Fruit fly (Drosophila melanogaster): ENCODE measurements around the gene His2Av.

His2Av gene

DNA sequence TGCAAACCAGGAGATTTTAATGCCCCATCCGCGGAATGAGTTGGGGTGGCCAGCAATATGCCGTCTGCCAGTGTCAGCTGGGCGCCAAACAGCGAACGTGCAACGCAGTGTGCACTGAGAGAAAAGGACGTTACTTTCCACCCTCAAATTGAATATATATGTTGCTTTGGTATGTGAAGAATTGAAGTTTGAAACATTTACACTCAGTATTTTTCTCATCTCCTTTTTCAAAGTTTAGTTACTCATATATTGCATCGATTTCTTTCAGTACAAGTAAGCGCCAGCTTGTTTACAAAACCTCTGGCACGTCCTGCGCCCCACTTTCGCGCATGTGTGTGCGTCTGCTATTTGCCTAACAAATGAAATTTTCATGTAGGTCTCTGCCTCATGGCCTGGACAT, 7.5 kb upstream of the His2Av start (continued):
- TF ChIP-seq org-1 (GFP tag; optimal IDR thresholded peaks at IDR 0.05): peak; percentile 21
- no peak for TF ChIP-seq oc (tag; optimal IDR thresholded peaks at IDR 0.05)
- TF ChIP-seq Dip2 (GFP tag; IDR thresholded peaks at IDR 0.05): no peak
- TF ChIP-seq odd (GFP tag; optimal IDR thresholded peaks at IDR 0.05): no peak
- no peak for TF ChIP-seq Dip3 (GFP tag; optimal IDR thresholded peaks at IDR 0.05)
- peak; percentile 67 for TF ChIP-seq pum (GFP tag; optimal IDR thresholded peaks at IDR 0.05)
- peak; percentile 65 for TF ChIP-seq gro (GFP tag; optimal IDR thresholded peaks at IDR 0.05)
- peak; percentile 80 for TF ChIP-seq sisA (GFP tag; IDR thresholded peaks at IDR 0.05)
- no peak for TF ChIP-seq gfzf (GFP tag; optimal IDR thresholded peaks at IDR 0.05)
- no peak for TF ChIP-seq CG6683 (GFP tag; optimal IDR thresholded peaks at IDR 0.05)
- TF ChIP-seq ro (GFP tag; IDR thresholded peaks at IDR 0.05): peak; percentile 59; the same call in 1 of the 2 replicates
- no peak for TF ChIP-seq CG4282 (GFP tag; optimal IDR thresholded peaks at IDR 0.05)
- no peak for TF ChIP-seq CG3163 (GFP tag; optimal IDR thresholded peaks at IDR 0.05)
- no peak for TF ChIP-seq Jarid2 (GFP tag; optimal IDR thresholded peaks at IDR 0.05)
- TF ChIP-seq CG7987 (GFP tag; optimal IDR thresholded peaks at IDR 0.05): no peak
- no peak for TF ChIP-seq Bdp1 (GFP tag; optimal IDR thresholded peaks at IDR 0.05)
- no peak for TF ChIP-seq CTCF (GFP tag; optimal IDR thresholded peaks at IDR 0.05)
- no peak for TF ChIP-seq CG14965 (GFP tag; optimal IDR thresholded peaks at IDR 0.05; ENCODE audit: borderline replicate concordance)
- TF ChIP-seq CG15269 (tag; optimal IDR thresholded peaks at IDR 0.05): peak; percentile 23
- TF ChIP-seq zen2 (GFP tag; IDR thresholded peaks at IDR 0.05; ENCODE audit: partially characterized antibody): no peak
- no peak for TF ChIP-seq Vsx1 (GFP tag; optimal IDR thresholded peaks at IDR 0.05)
- TF ChIP-seq CG7786 (GFP tag; optimal IDR thresholded peaks at IDR 0.05): no peak
- no peak for TF ChIP-seq knrl (GFP tag; IDR thresholded peaks at IDR 0.05; ENCODE audit: partially characterized antibody)
- peak; percentile 18 for TF ChIP-seq CG13424 (tag; optimal IDR thresholded peaks at IDR 0.05)
- TF ChIP-seq CG7745 (tag; optimal IDR thresholded peaks at IDR 0.05): no peak
- TF ChIP-seq CG30431 (GFP tag; optimal IDR thresholded peaks at IDR 0.05): no peak
- no peak for TF ChIP-seq dimm (GFP tag; IDR thresholded peaks at IDR 0.05)
- no peak for TF ChIP-seq klu (GFP tag; IDR thresholded peaks at IDR 0.05)
- TF ChIP-seq Oaz (GFP tag; IDR thresholded peaks at IDR 0.05): 0 out of 2 replicates have a peak, but pooled peaks have one; percentile 23
- TF ChIP-seq bsh (GFP tag; optimal IDR thresholded peaks at IDR 0.05): peak in 1 of 2 experiments; percentile 15
- no peak for TF ChIP-seq hbn (GFP tag; IDR thresholded peaks at IDR 0.05; ENCODE audit: partially characterized antibody)
- TF ChIP-seq lmd (GFP tag; IDR thresholded peaks at IDR 0.05): 0 out of 2 replicates have a peak, but pooled peaks have one; percentile 23
- no peak for TF ChIP-seq CG9817 (tag; optimal IDR thresholded peaks at IDR 0.05)
- TF ChIP-seq Gug (GFP tag; IDR thresholded peaks at IDR 0.05): peak; percentile 53; the same call in 1 of the 4 replicates
- TF ChIP-seq tap (tag; optimal IDR thresholded peaks at IDR 0.05): no peak
- TF ChIP-seq CG4854 (GFP tag; optimal IDR thresholded peaks at IDR 0.05): no peak
- TF ChIP-seq tio (GFP tag; optimal IDR thresholded peaks at IDR 0.05): no peak
- TF ChIP-seq toy (GFP tag; IDR thresholded peaks at IDR 0.05): peak; percentile 10; the same call in 1 of the 2 replicates
- no peak for TF ChIP-seq CG10565 (GFP tag; optimal IDR thresholded peaks at IDR 0.05)

DNA sequence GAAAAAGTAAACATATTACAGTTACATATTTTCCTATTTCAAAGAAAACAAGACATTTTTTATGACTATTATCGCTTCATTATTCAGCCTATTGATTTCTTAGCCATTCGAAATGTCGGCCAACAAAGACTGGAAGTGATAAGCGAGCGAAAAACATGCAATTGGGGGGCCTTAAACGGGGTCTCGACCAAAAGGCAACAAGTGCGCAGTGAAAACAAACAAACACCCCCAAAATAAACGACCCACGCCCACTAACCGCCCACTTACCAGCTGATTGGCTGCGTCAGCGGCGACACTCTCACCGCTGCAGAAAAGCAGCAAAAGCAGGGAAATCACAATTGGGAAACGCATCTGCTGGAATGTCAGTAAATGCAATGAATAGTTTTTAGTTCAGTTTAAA, 4.5 kb upstream of the His2Av start:
- TF ChIP-seq abd-A (tag; optimal IDR thresholded peaks at IDR 0.05) (no peak), Asciz (GFP tag; optimal IDR thresholded peaks at IDR 0.05) (no peak), kah (GFP tag; optimal IDR thresholded peaks at IDR 0.05) (peak; percentile 72), Med (GFP tag) (peak; percentile 6), CG11247 (GFP tag; IDR thresholded peaks at IDR 0.05) (no peak), B-H2 (GFP tag; optimal IDR thresholded peaks at IDR 0.05) (no peak), Mes4 (GFP tag; optimal IDR thresholded peaks at IDR 0.05) (no peak), YL-1 (GFP tag; optimal IDR thresholded peaks at IDR 0.05) (no peak), CG11093 (GFP tag; IDR thresholded peaks at IDR 0.05) (no peak), trh (GFP tag; optimal IDR thresholded peaks at IDR 0.05) (no peak), Awh (GFP tag; IDR thresholded peaks at IDR 0.05) (0 out of 2 replicates have a peak, but pooled peaks have one; percentile 30), Nf-YC (tag; optimal IDR thresholded peaks at IDR 0.05) (peak; percentile 46), CG12744 (GFP tag; optimal IDR thresholded peaks at IDR 0.05) (no peak), CG1602 (GFP tag; optimal IDR thresholded peaks at IDR 0.05) (no peak), gfzf (GFP tag; optimal IDR thresholded peaks at IDR 0.05) (no peak), CG9609 (GFP tag; optimal IDR thresholded peaks at IDR 0.05) (no peak)
